Worm (Caenorhabditis elegans): ENCODE measurements around the gene F13E9.19.

F13E9.19 gene

DNA sequence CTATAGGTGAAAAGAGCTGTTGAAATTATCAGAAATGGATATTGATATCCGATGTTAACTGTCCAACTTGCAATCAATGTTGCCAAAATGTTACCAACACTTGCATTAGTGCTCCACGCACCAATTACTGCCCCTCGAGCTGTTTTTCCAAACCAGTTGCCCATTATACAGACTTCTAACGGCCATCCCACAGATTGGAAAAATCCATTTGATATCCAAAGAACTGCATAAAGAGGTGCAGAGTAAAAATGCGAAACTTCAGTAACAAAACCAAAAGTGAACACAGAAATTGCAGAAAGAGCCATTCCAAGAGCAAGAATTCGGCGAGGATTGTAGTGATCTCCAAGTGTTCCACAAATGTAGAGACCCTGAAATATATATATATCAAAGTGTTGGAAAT, 45.2 kb upstream of the F13E9.19 start:
- TF ChIP-seq mab-5 (tag; optimal IDR thresholded peaks at IDR 0.05) (no peak), lsy-2 (tag; optimal IDR thresholded peaks at IDR 0.05) (no peak), C34F6.9 (tag; optimal IDR thresholded peaks at IDR 0.05) (no peak)

ce11 chrIV:10855049-10855448, 44.2 kb upstream of the F13E9.19 start, which contains the start of gene T11G6.3:
TSS of gene T11G6.3 (minus strand) at chrIV:10855237.
- TF ChIP-seq lin-11 (tag; optimal IDR thresholded peaks at IDR 0.05) (no peak), nhr-25 (tag; optimal IDR thresholded peaks at IDR 0.05) (peak; percentile 25), gmeb-1 (tag; optimal IDR thresholded peaks at IDR 0.05) (no peak), sem-4 (tag; optimal IDR thresholded peaks at IDR 0.05) (no peak), nhr-237 (tag; optimal IDR thresholded peaks at IDR 0.05) (no peak), unc-39 (tag; optimal IDR thresholded peaks at IDR 0.05) (no peak), nhr-12 (tag; optimal IDR thresholded peaks at IDR 0.05) (no peak)

DNA sequence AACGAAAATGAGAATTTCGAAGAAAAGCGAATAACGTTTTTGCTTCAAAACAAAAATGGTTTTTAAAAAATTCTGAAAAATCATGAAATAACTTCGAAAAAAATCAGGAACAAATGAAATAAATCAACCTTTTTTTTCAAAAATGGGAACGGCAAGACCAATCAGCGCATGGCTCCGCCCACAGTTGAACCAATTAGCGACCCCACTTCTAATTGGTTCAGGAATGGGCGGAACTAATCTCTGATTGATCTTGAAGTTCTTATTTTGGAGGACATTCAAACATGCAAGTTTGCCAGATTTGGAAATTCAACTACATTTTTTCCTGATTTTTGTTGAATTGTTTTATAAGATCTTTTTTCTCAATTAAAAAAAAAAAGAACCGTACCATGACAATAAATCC, 43.3 kb upstream of the F13E9.19 start:
- TF ChIP-seq egl-27 (tag; optimal IDR thresholded peaks at IDR 0.05) (no peak), zag-1 (tag; optimal IDR thresholded peaks at IDR 0.05) (no peak), nhr-11 (tag; optimal IDR thresholded peaks at IDR 0.05) (no peak), dmd-4 (tag; optimal IDR thresholded peaks at IDR 0.05) (no peak), F13H6.1 (tag; optimal IDR thresholded peaks at IDR 0.05) (no peak), sma-9 (GFP tag; optimal IDR thresholded peaks at IDR 0.05) (no peak), sma-9 (tag; optimal IDR thresholded peaks at IDR 0.05) (no peak), nhr-10 (tag; optimal IDR thresholded peaks at IDR 0.05) (no peak), Y55F3AM.14 (GFP tag; optimal IDR thresholded peaks at IDR 0.05) (no peak), ztf-1 (GFP tag; conservative IDR thresholded peaks at IDR 0.05) (no peak), R02D3.7 (tag; optimal IDR thresholded peaks at IDR 0.05) (no peak)

ce11 chrIV:10858300-10859016, 40.7 kb upstream of the F13E9.19 start, which contains the start of the genes T11G6.2 and hars-1:
TSS of gene T11G6.2 (minus strand) at chrIV:10858496.
TSS of gene hars-1 (plus strand) at chrIV:10858957.
- TF ChIP-seq zag-1 (tag; optimal IDR thresholded peaks at IDR 0.05) (no peak), snpc-4 (tag; optimal IDR thresholded peaks at IDR 0.05) (no peak), gmeb-1 (tag; optimal IDR thresholded peaks at IDR 0.05) (no peak), nhr-237 (tag; optimal IDR thresholded peaks at IDR 0.05) (no peak), elt-3 (tag; optimal IDR thresholded peaks at IDR 0.05) (no peak), C34F6.9 (tag; optimal IDR thresholded peaks at IDR 0.05) (peak; percentile 31), sma-9 (GFP tag; optimal IDR thresholded peaks at IDR 0.05) (no peak), sma-9 (tag; optimal IDR thresholded peaks at IDR 0.05) (no peak), ztf-11 (tag; optimal IDR thresholded peaks at IDR 0.05) (no peak), unc-55 (GFP tag; optimal IDR thresholded peaks at IDR 0.05) (peak; percentile 47), skn-1 (tag; optimal IDR thresholded peaks at IDR 0.05) (no peak), unc-39 (tag; optimal IDR thresholded peaks at IDR 0.05) (no peak), ceh-82 (tag; optimal IDR thresholded peaks at IDR 0.05) (no peak), nhr-12 (tag; optimal IDR thresholded peaks at IDR 0.05) (no peak), sem-4 (tag; optimal IDR thresholded peaks at IDR 0.05) (no peak), lsy-2 (tag; optimal IDR thresholded peaks at IDR 0.05) (peak in 1 of 2 experiments; percentile 32), peb-1 (tag; optimal IDR thresholded peaks at IDR 0.05) (no peak), blmp-1 (tag; optimal IDR thresholded peaks at IDR 0.05; ENCODE audit: insufficient read depth) (no peak), unc-62 (GFP tag; optimal IDR thresholded peaks at IDR 0.05) (no peak), nhr-11 (tag; optimal IDR thresholded peaks at IDR 0.05) (no peak), alr-1 (tag; optimal IDR thresholded peaks at IDR 0.05) (no peak), ZK546.5 (tag; optimal IDR thresholded peaks at IDR 0.05) (no peak), elt-1 (tag; optimal IDR thresholded peaks at IDR 0.05) (no peak), F13H6.1 (tag; optimal IDR thresholded peaks at IDR 0.05) (no peak), sma-3 (GFP tag; optimal IDR thresholded peaks at IDR 0.05) (no peak), ama-1 (optimal IDR thresholded peaks at IDR 0.05) (no peak), R02D3.7 (tag; optimal IDR thresholded peaks at IDR 0.05) (no peak), nhr-129 (tag; optimal IDR thresholded peaks at IDR 0.05) (peak; percentile 63), ztf-1 (GFP tag; conservative IDR thresholded peaks at IDR 0.05) (no peak), mbf-1 (tag; optimal IDR thresholded peaks at IDR 0.05) (no peak), fos-1 (tag; optimal IDR thresholded peaks at IDR 0.05) (peak; percentile 88), nhr-25 (tag; optimal IDR thresholded peaks at IDR 0.05) (no peak), lin-11 (tag; optimal IDR thresholded peaks at IDR 0.05) (no peak), Y55F3AM.14 (GFP tag; optimal IDR thresholded peaks at IDR 0.05) (no peak), aly-2 (tag; optimal IDR thresholded peaks at IDR 0.05) (no peak), lin-13 (GFP tag; optimal IDR thresholded peaks at IDR 0.05) (no peak), egl-27 (tag; optimal IDR thresholded peaks at IDR 0.05) (no peak), crh-2 (tag; optimal IDR thresholded peaks at IDR 0.05) (peak; percentile 64), mab-5 (tag; optimal IDR thresholded peaks at IDR 0.05) (no peak)
